Worm (Caenorhabditis elegans): Measurements from ENCODE around the gene Y44F5A.1.

Gene Y44F5A.1

DNA sequence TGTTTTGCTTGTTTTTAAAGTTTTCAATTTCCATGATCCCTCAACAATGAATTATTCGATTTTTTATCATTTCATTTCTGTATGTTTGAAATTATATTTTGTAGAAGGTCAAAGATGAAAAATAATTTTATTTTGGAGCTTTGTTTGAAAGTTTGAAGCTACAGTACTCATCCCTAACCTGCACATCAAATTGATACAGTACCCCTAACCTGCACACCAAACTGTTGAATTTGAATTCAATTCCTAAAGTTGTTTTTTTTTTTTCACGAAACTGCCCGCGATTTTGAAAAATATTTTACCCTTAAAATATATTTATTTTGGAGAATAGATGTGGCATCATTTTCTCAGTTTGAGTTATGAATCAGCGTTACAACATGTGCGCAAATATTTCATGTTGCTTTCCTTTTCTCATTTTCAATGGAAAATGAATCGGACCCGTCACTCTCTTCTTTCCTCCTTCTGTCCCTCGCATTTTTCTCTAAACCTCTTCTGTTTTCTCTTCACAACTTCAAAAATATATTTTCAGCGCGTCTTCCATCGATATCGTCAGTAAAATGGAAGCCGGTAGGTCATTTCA is 41.6 kb downstream of the Y44F5A.1 start, which contains the start of gene R74.8:
Gene R74.8, plus strand, starts transcription at position 527 of the 577 bp plus-strand sequence.
- TF ChIP-seq F13C5.2 (tag; optimal IDR thresholded peaks at IDR 0.05) (no peak), tra-4 (tag; optimal IDR thresholded peaks at IDR 0.05) (no peak), ceh-13 (GFP tag; optimal IDR thresholded peaks at IDR 0.05) (no peak)

DNA sequence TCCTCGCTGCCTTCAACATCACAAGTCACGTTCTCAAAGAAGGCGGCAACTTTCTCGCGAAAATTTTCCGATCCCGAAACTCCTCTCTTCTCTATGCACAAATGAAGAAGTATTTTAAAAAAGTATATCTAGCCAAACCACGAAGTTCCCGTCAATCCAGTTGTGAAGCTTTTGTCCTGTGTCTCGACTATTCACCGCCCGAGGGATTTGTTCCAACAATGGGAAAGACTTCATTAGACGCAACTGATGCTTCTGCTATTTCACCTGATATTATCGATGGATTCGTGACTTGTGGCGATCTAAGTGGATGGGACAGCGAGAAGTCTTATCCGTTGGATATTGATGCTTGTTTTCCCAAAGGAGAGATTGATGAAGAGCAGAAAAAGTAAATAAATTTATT is 42.5 kb downstream of the Y44F5A.1 start:
- TF ChIP-seq pes-1 (GFP tag; IDR thresholded peaks at IDR 0.05), result no peak
- TF ChIP-seq ceh-13 (GFP tag; optimal IDR thresholded peaks at IDR 0.05), result no peak
- no peak for TF ChIP-seq ama-1 (optimal IDR thresholded peaks at IDR 0.05)
- no peak for TF ChIP-seq hmbx-1 (tag; optimal IDR thresholded peaks at IDR 0.05)
- no peak for TF ChIP-seq ets-7 (tag; optimal IDR thresholded peaks at IDR 0.05)
- no peak for TF ChIP-seq scrt-1 (GFP tag; IDR thresholded peaks at IDR 0.05)
- TF ChIP-seq tra-4 (tag; optimal IDR thresholded peaks at IDR 0.05), result no peak
- no peak for TF ChIP-seq F13C5.2 (tag; optimal IDR thresholded peaks at IDR 0.05)
- TF ChIP-seq hnd-1 (tag; optimal IDR thresholded peaks at IDR 0.05), result no peak
- TF ChIP-seq sea-1 (GFP tag; conservative IDR thresholded peaks at IDR 0.05), result no peak
- no peak for TF ChIP-seq hmg-4 (GFP tag; optimal IDR thresholded peaks at IDR 0.05)
- TF ChIP-seq aly-1 (tag; optimal IDR thresholded peaks at IDR 0.05), result no peak

DNA sequence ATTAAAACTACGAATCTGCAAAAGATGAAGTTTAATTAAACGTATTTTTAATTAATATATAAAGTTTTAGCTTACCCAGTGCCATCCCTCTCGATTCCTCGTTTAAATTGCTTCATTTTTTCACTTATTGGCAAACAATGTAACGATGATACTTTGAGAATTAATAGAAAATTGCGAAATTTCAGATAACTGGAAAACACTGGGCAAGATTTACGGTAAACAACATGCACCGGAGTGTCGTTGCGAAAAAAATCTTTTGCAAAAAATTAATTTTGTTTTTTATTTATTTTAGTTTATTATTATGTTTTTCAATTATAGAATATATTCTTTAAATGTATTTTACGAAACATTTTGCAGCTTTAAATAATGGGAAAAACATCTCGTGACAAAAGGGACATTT is 43.4 kb downstream of the Y44F5A.1 start, which contains the start of the genes pelo-1 and R74.7:
Gene pelo-1, minus strand, starts transcription at position 151 of the 400 bp plus-strand sequence.
Gene R74.7, plus strand, starts transcription at position 358 of the 400 bp plus-strand sequence.
- TF ChIP-seq scrt-1 (GFP tag; IDR thresholded peaks at IDR 0.05) (no peak), ama-1 (optimal IDR thresholded peaks at IDR 0.05) (no peak), hmg-4 (GFP tag; optimal IDR thresholded peaks at IDR 0.05) (no peak), F13C5.2 (tag; optimal IDR thresholded peaks at IDR 0.05) (no peak), hnd-1 (tag; optimal IDR thresholded peaks at IDR 0.05) (no peak), hmbx-1 (tag; optimal IDR thresholded peaks at IDR 0.05) (no peak), ceh-13 (GFP tag; optimal IDR thresholded peaks at IDR 0.05) (no peak)

DNA sequence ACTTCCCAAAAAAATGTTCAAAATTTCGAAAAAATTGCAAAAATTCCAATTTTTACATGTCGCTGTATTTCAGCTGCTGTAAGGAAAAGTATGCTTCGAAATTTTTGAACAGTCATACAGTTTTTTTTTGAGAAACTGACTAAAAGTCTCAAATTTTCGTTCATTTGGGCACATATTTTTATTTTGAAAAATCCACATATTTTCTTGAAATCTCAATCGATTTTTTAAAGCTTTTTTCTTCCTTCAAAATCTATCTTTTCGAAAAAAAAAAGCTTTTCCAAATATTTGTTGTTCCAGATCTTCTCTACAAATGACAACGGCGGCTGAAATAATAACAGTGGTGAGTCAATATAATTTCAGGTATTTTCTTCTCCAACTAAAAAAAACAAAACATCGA is 50.5 kb downstream of the Y44F5A.1 start, which contains the start of gene asd-1:
Gene asd-1, plus strand, starts transcription at position 298 of the 397 bp plus-strand sequence.
- TF ChIP-seq hmbx-1 (tag; optimal IDR thresholded peaks at IDR 0.05), result no peak
- no peak for TF ChIP-seq aly-1 (tag; optimal IDR thresholded peaks at IDR 0.05)
- TF ChIP-seq pes-1 (GFP tag; IDR thresholded peaks at IDR 0.05), result no peak
- no peak for TF ChIP-seq hnd-1 (tag; optimal IDR thresholded peaks at IDR 0.05)

DNA sequence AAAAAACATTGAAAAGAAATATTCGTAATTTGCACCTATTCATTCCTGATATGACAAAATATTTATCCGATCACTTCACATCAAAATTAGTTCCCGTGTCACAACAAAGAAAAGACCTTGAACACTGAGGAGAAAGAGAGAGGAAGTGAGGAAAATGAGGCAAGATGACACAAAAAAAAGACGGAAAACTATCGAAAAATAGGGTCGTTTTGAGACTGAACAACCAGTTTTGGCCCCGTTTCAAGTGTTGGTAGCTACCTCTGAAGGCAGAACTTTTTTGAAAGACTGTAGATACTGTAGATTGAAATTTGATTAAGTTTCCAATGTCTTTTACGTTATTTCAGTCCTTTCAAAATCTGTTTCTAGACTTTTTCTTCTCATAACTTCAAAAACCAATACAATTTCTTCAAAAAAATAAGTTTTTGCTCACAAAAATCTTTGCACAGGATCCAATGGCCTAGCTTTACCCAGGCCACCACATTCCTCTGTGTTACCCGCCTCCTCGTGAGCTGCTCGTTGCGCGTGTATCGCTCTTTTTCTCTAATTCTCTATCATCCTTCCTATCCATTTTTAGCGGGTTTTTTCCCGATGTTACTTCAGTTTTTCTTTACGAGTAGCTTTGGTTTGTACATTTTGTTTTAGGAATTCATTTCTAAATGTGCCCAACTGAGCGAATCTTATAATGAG is 51.0 kb downstream of the Y44F5A.1 start:
- TF ChIP-seq tbx-37 (GFP tag; conservative IDR thresholded peaks at IDR 0.05), result peak; percentile 59; the same call in 1 of the 2 replicates
- peak; percentile 41 for TF ChIP-seq hmg-4 (GFP tag; optimal IDR thresholded peaks at IDR 0.05)
- no peak for TF ChIP-seq ama-1 (optimal IDR thresholded peaks at IDR 0.05)

DNA sequence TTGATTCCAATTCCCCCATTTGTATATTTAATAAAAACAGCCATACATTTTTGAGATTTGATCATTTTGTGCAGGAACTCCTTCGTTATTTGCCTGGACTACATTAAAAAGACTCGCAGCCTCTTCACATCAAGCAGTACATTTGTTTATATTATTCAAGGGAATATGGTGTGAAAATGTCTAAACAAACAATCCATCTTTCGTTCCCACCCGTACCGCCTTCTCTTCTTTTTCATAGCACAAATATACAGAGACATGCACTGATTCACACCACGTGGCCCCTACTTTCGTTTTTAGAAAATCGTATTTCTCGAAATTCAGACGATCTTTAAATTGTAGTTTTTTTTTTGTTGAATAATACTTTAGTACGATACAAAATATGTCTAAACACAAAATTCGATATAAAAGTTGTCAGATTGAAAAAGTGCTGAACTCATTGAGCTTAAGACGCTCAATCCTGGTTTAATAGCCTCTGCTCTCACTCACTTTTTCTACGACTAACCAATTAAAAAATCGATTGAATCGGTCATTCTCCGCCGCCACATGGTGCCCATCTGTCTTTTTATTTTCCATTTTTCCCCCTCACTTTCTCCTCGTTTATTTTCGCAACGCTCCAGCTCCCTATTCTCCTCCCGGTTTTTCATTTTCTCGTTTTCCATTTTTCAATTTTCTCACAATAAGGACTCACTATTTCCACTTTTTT is 52.0 kb downstream of the Y44F5A.1 start:
- no peak for TF ChIP-seq hmbx-1 (tag; optimal IDR thresholded peaks at IDR 0.05)
- TF ChIP-seq tbx-11 (GFP tag; IDR thresholded peaks at IDR 0.05), result no peak
- no peak for TF ChIP-seq hmg-4 (GFP tag; optimal IDR thresholded peaks at IDR 0.05)
- no peak for TF ChIP-seq pes-1 (GFP tag; IDR thresholded peaks at IDR 0.05)
- TF ChIP-seq B0310.2 (tag; optimal IDR thresholded peaks at IDR 0.05), result no peak
- TF ChIP-seq sea-1 (GFP tag; conservative IDR thresholded peaks at IDR 0.05), result 0 out of 2 replicates have a peak, but pooled peaks have one; percentile 35
- no peak for TF ChIP-seq ceh-13 (GFP tag; optimal IDR thresholded peaks at IDR 0.05)
- no peak for TF ChIP-seq hnd-1 (tag; optimal IDR thresholded peaks at IDR 0.05)
- no peak for TF ChIP-seq ets-7 (tag; optimal IDR thresholded peaks at IDR 0.05)
- TF ChIP-seq tbx-37 (GFP tag; conservative IDR thresholded peaks at IDR 0.05), result 0 out of 2 replicates have a peak, but pooled peaks have one; percentile 5
- no peak for TF ChIP-seq aly-1 (tag; optimal IDR thresholded peaks at IDR 0.05)
